Worm (Caenorhabditis elegans) whole organism, young adult: Measurements from ENCODE around the gene T25D3.3.
A peak's percentile ranks its signal among the peaks of the same experiment; 100 is the strongest.

Experiments
- C17E4.6 ChIP-seq: fragments of 200-800 bp; sonication (Bioruptor generic); IDR thresholded peaks from 2 replicates; pipeline ENCODE4 v1.3.6; 2022; ENCODE audit warnings: missing genetic modification reagents, missing genetic modification characterization, missing compliant biosample characterization
- F22D6.2 ChIP-seq: sonication (generic microtip); optimal IDR thresholded peaks from 2 replicates; lab custom pipeline; 2016; ENCODE audit warnings: mild to moderate bottlenecking, missing genetic modification characterization, missing compliant biosample characterization
- F49E8.2 ChIP-seq: sonication (generic microtip); optimal IDR thresholded peaks from 3 replicates; lab custom pipeline; 2017; ENCODE audit warnings: missing genetic modification characterization, mild to moderate bottlenecking, missing compliant biosample characterization, antibody characterized with exemption, moderate library complexity; ENCODE audit not compliant: insufficient read depth
- F52B5.7 ChIP-seq: sonication (generic microtip); optimal IDR thresholded peaks from 2 replicates; lab custom pipeline; 2016; ENCODE audit warnings: mild to moderate bottlenecking, missing genetic modification characterization, missing compliant biosample characterization
- F55B11.4 ChIP-seq: sonication (generic microtip); optimal IDR thresholded peaks from 2 replicates; lab custom pipeline; 2016; ENCODE audit warnings: missing compliant biosample characterization, missing genetic modification characterization, borderline replicate concordance; ENCODE audit not compliant: insufficient read depth
- Y53F4B.3 ChIP-seq: fragments of 200-800 bp; sonication (Bioruptor generic); IDR thresholded peaks from 2 replicates; pipeline ENCODE4 v1.3.6; 2022; ENCODE audit warnings: missing genetic modification reagents, missing genetic modification characterization, missing compliant biosample characterization
- Y79H2A.3 ChIP-seq: fragments of 200-800 bp; sonication (Bioruptor generic); conservative IDR thresholded peaks from 2 replicates; pipeline ENCODE4 v1.3.6; 2022; ENCODE audit warnings: missing genetic modification reagents, missing genetic modification characterization, missing compliant biosample characterization
- Y95B8A.8 ChIP-seq: fragments of 200-800 bp; sonication (Bioruptor generic); IDR thresholded peaks from 2 replicates; pipeline ENCODE4 v1.3.6; 2022; ENCODE audit warnings: missing genetic modification reagents, missing genetic modification characterization, missing compliant biosample characterization
- ZK185.1 ChIP-seq: sonication (generic microtip); optimal IDR thresholded peaks from 2 replicates; lab custom pipeline; 2016; ENCODE audit warnings: mild to moderate bottlenecking, missing genetic modification characterization, missing compliant biosample characterization; ENCODE audit not compliant: poor library complexity, severe bottlenecking
- atf-7 ChIP-seq: sonication (generic microtip); optimal IDR thresholded peaks from 2 replicates; lab custom pipeline; 2017; ENCODE audit warnings: mild to moderate bottlenecking, missing genetic modification characterization, missing compliant biosample characterization
- athp-1 ChIP-seq: sonication (generic microtip); optimal IDR thresholded peaks from 2 replicates; lab custom pipeline; 2017; ENCODE audit warnings: mild to moderate bottlenecking, missing genetic modification characterization, missing compliant biosample characterization
- bed-2 ChIP-seq: fragments of 200-800 bp; sonication (Bioruptor generic); IDR thresholded peaks from 2 replicates; pipeline ENCODE4 v1.3.6; 2022; ENCODE audit warnings: missing genetic modification reagents, missing genetic modification characterization, missing compliant biosample characterization
- cebp-1 ChIP-seq, 2 experiments: fragments of 200-800 bp in 1 of 2; sonication (Bioruptor generic) in 1 of 2; sonication (generic microtip) in 1 of 2; IDR thresholded peaks in 1 of 2; optimal IDR thresholded peaks in 1 of 2; 2 replicates each; pipeline versions ENCODE4 v1.3.6 to Lab custom; 2017 to 2022; ENCODE audit warnings: missing compliant biosample characterization in 2 of 2, missing genetic modification characterization in 2 of 2, mild to moderate bottlenecking in 1 of 2, missing genetic modification reagents in 1 of 2, moderate library complexity in 1 of 2
- ceh-40 ChIP-seq: fragments of 200-800 bp; sonication (Bioruptor generic); IDR thresholded peaks from 2 replicates; pipeline ENCODE4 v1.3.6; 2022; ENCODE audit warnings: missing genetic modification characterization, missing compliant biosample characterization
- gei-17 ChIP-seq: fragments of 200-800 bp; sonication (Bioruptor generic); optimal IDR thresholded peaks from 2 replicates; lab custom pipeline; 2018; ENCODE audit warnings: mild to moderate bottlenecking, missing genetic modification characterization, missing compliant biosample characterization
- hlh-12 ChIP-seq: sonication (generic microtip); optimal IDR thresholded peaks from 2 replicates; lab custom pipeline; 2016; ENCODE audit warnings: missing genetic modification characterization, missing compliant biosample characterization
- hmg-1.2 ChIP-seq: fragments of 200-800 bp; sonication (Bioruptor generic); IDR thresholded peaks from 2 replicates; pipeline ENCODE4 v1.3.6; 2022; ENCODE audit warnings: missing genetic modification reagents, missing genetic modification characterization, missing compliant biosample characterization
- hmg-20 ChIP-seq: fragments of 200-800 bp; sonication (Bioruptor generic); IDR thresholded peaks from 2 replicates; pipeline ENCODE4 v1.3.6; 2022; ENCODE audit warnings: missing genetic modification reagents, missing genetic modification characterization, missing compliant biosample characterization
- lir-1 ChIP-seq: fragments of 200-800 bp; sonication (Bioruptor generic); conservative IDR thresholded peaks from 2 replicates; pipeline ENCODE4 v1.3.6; 2022; ENCODE audit warnings: missing genetic modification reagents, missing genetic modification characterization, missing compliant biosample characterization
- madf-10 ChIP-seq: sonication (generic microtip); optimal IDR thresholded peaks from 2 replicates; lab custom pipeline; 2016; ENCODE audit warnings: mild to moderate bottlenecking, missing genetic modification characterization, missing compliant biosample characterization
- mcd-1 ChIP-seq: fragments of 200-800 bp; sonication (Bioruptor generic); IDR thresholded peaks from 2 replicates; pipeline ENCODE4 v1.3.6; 2022; ENCODE audit warnings: missing genetic modification reagents, missing genetic modification characterization, missing compliant biosample characterization
- mes-4 ChIP-seq: sonication (generic microtip); optimal IDR thresholded peaks from 2 replicates; lab custom pipeline; 2016; ENCODE audit warnings: missing genotype, missing genetic modification characterization, missing compliant biosample characterization
- nfyb-1 ChIP-seq: fragments of 200-800 bp; sonication (Bioruptor generic); IDR thresholded peaks from 2 replicates; pipeline ENCODE4 v1.3.6; 2022; ENCODE audit warnings: missing genetic modification reagents, missing genetic modification characterization, missing compliant biosample characterization
- nhr-120 ChIP-seq: fragments of 200-800 bp; sonication (Bioruptor generic); IDR thresholded peaks from 2 replicates; pipeline ENCODE4 v1.3.6; 2022; ENCODE audit warnings: missing genetic modification characterization, missing compliant biosample characterization
- nhr-80 ChIP-seq: sonication (generic microtip); optimal IDR thresholded peaks from 2 replicates; lab custom pipeline; 2016; ENCODE audit warnings: missing genetic modification characterization, missing compliant biosample characterization
- repo-1 ChIP-seq: sonication (generic microtip); optimal IDR thresholded peaks from 2 replicates; lab custom pipeline; 2017; ENCODE audit warnings: mild to moderate bottlenecking, missing genetic modification characterization, missing compliant biosample characterization
- rpc-1 ChIP-seq, 2 experiments: fragments of 150-350 bp in 1 of 2; sonication (generic microtip) in 1 of 2; optimal IDR thresholded peaks; 2 replicates each; lab custom pipeline; 2014 to 2018; ENCODE audit warnings: missing biosample characterization in 1 of 2, missing genetic modification characterization in 1 of 2, missing genetic modification reagents in 1 of 2, missing genotype in 1 of 2
- snpc-3.4 ChIP-seq: sonication (generic microtip); optimal IDR thresholded peaks from 2 replicates; lab custom pipeline; 2017; ENCODE audit warnings: missing genetic modification characterization, mild to moderate bottlenecking, missing compliant biosample characterization, antibody characterized with exemption, moderate library complexity, missing genotype, missing genetic modification reagents
- snpc-4 ChIP-seq, 5 experiments: fragments of 150-350 bp in 1 of 5; sonication (generic microtip) in 4 of 5; optimal IDR thresholded peaks; 2 replicates each; lab custom pipeline; 2014 to 2018; ENCODE audit warnings: missing genetic modification characterization in 5 of 5, missing biosample characterization in 3 of 5, antibody characterized with exemption in 2 of 5, mild to moderate bottlenecking in 2 of 5, missing compliant biosample characterization in 2 of 5, missing genotype in 2 of 5, moderate library complexity in 2 of 5, missing genetic modification reagents in 1 of 5
- somi-1 ChIP-seq: fragments of 200-800 bp; sonication (Bioruptor generic); optimal IDR thresholded peaks from 2 replicates; lab custom pipeline; 2018; ENCODE audit warnings: mild to moderate bottlenecking, missing genetic modification characterization, missing compliant biosample characterization
- tbp1 ChIP-seq: fragments of 200-800 bp; sonication (Bioruptor generic); optimal IDR thresholded peaks from 2 replicates; lab custom pipeline; 2018; ENCODE audit warnings: mild to moderate bottlenecking, missing genetic modification characterization, missing compliant biosample characterization
- unc-130 ChIP-seq: sonication (generic microtip); optimal IDR thresholded peaks from 2 replicates; lab custom pipeline; 2016; ENCODE audit warnings: missing genetic modification reagents, missing genetic modification characterization, missing compliant biosample characterization
- zim-3 ChIP-seq: sonication (generic microtip); optimal IDR thresholded peaks from 2 replicates; lab custom pipeline; 2017; ENCODE audit warnings: mild to moderate bottlenecking, missing genetic modification characterization, moderate library complexity, missing compliant biosample characterization
- ztf-22 ChIP-seq: fragments of 200-800 bp; sonication (Bioruptor generic); optimal IDR thresholded peaks from 2 replicates; lab custom pipeline; 2018; ENCODE audit warnings: mild to moderate bottlenecking, missing genetic modification characterization, moderate library complexity, missing compliant biosample characterization
- ztf-25 ChIP-seq: fragments of 200-800 bp; sonication (Bioruptor generic); IDR thresholded peaks from 2 replicates; pipeline ENCODE4 v1.3.6; 2022; ENCODE audit warnings: missing genetic modification reagents, missing genetic modification characterization, missing compliant biosample characterization
- ztf-3 ChIP-seq: fragments of 200-800 bp; sonication (Bioruptor generic); optimal IDR thresholded peaks from 2 replicates; lab custom pipeline; 2018; ENCODE audit warnings: mild to moderate bottlenecking, missing genetic modification characterization, missing compliant biosample characterization
- ztf-6 ChIP-seq: fragments of 200-800 bp; sonication (Bioruptor generic); IDR thresholded peaks from 2 replicates; pipeline ENCODE4 v1.3.6; 2022; ENCODE audit warnings: missing genetic modification reagents, missing genetic modification characterization, missing compliant biosample characterization

Gene T25D3.3

DNA sequence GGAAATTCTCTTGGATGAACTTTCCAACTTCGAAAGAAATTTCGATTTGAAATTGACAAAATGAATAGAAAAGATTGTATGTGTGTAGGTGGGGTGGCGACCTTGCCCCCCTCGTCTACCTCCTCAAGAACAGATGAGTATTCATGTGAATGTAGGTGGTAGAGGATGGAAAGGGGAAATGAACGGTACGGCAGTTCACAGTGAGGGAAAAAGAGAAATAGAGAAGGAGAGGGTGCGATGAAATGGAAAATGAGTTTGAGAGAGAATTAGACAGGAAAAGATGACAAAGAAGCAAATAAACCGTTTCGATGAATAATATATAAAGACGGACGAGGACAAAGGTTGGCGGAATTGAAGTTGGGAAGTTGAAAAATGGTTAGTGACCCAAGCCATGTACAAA, 30.4 kb upstream of the T25D3.3 start:
- TF ChIP-seq hmg-1.2 (GFP tag; lab: Robert Waterston, UW) (peak; percentile 33; the same call in 1 of the 2 replicates), hmg-20 (GFP tag; lab: Robert Waterston, UW) (no peak), ZK185.1 (tag; lab: Kevin White, UChicago) (no peak)
- TF ChIP-seq, all 124 proteins: peak for 1

DNA sequence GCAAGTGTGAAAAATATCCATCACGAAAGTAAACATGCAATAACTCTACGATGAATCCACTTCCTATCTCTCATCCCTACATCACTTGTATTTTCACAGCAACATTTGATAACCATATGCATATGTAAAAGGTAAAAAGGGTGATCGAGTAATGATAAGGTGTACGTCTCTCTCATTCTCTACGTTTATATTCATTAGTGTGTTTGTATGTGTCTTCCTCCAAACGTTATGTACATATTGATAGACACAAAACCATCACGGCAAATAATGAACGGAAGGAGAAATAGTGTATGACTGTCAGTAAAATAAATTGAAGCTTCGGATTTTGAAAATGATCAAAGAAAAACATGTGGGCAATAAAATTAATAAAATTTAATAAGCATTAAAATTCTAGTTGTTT, 29.9 kb upstream of the T25D3.3 start:
- TF ChIP-seq nhr-80 (tag; lab: Kevin White, UChicago) = peak; percentile 65
- no peak for TF ChIP-seq nfyb-1 (GFP tag; lab: Robert Waterston, UW)

DNA sequence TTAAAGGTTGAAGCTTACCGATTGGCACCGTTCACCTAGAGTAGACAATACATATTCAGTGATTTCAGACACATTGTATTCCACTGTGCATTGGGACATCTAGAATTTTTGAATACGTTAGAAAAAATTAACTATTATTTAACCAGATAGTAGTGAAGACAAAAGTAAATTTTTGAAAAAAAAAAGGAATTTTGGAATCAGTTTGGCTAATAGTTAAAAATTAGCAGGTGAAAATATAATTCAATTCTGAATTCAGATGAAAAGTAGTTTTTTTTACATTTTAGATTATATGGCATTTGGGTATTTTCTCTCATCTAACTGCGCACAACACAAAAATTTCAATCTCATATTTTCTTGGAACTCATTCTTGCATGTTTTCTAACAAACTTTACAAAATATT, 27.5 kb upstream of the T25D3.3 start, which contains the start of gene nmur-2:
TSS of gene nmur-2 (minus strand) at position 101 of the 400 bp plus-strand sequence.
- no peak for TF ChIP-seq tbp1 (GFP tag; lab: Kevin White, UChicago)
- TF ChIP-seq mcd-1 (GFP tag; lab: Robert Waterston, UW) = no peak
- no peak for TF ChIP-seq zim-3 (tag; lab: Kevin White, UChicago)
- TF ChIP-seq rpc-1 (optimal IDR thresholded peaks at IDR 0.05; lab: Kevin White, UChicago) = no peak
- no peak for TF ChIP-seq rpc-1 (tag; optimal IDR thresholded peaks at IDR 0.05; lab: Kevin White, UChicago)
- no peak for TF ChIP-seq Y79H2A.3 (GFP tag; lab: Robert Waterston, UW)
- no peak for TF ChIP-seq somi-1 (GFP tag; lab: Kevin White, UChicago)
- no peak for TF ChIP-seq snpc-3.4
- TF ChIP-seq C17E4.6 = no peak
- TF ChIP-seq Y95B8A.8 (GFP tag; lab: Robert Waterston, UW) = no peak
- TF ChIP-seq ztf-22 (GFP tag; lab: Kevin White, UChicago) = no peak
- no peak for TF ChIP-seq nhr-120 (GFP tag; lab: Robert Waterston, UW)
- TF ChIP-seq cebp-1 (GFP tag; IDR thresholded peaks at IDR 0.05; lab: Robert Waterston, UW) = no peak
- TF ChIP-seq cebp-1 (tag; optimal IDR thresholded peaks at IDR 0.05; lab: Kevin White, UChicago) = no peak
- no peak for TF ChIP-seq ztf-25 (GFP tag; lab: Robert Waterston, UW)
- no peak for TF ChIP-seq madf-10
- TF ChIP-seq repo-1 (tag; lab: Kevin White, UChicago) = no peak
- no peak for TF ChIP-seq ztf-6 (GFP tag; lab: Robert Waterston, UW)
- TF ChIP-seq bed-2 (GFP tag; lab: Robert Waterston, UW) = no peak
- TF ChIP-seq hmg-1.2 (GFP tag; lab: Robert Waterston, UW) = no peak

DNA sequence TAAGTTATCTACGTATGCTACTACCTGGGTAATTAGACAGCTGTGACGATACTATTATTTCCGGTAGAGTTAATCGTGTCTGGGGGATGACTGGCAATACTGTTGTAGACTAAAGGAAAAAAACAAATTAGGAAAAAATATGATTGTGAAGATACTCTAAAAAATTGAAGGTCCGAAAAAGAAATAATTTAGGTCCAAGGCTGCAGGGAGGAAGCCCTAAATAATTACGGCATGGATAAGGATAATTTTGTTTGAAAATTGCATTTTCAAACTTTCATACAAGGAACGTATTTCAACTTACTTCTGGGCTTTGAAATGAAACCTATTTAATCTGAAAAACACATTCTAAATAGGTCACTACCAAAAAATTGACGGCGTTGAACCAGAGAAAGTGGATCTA, 23.5 kb upstream of the T25D3.3 start, which contains the start of gene srd-3:
TSS of gene srd-3 (minus strand) at position 101 of the 400 bp plus-strand sequence.
- TF ChIP-seq Y53F4B.3 (GFP tag; lab: Robert Waterston, UW) = no peak
- TF ChIP-seq F52B5.7 = no peak
- TF ChIP-seq hmg-1.2 (GFP tag; lab: Robert Waterston, UW) = no peak
- TF ChIP-seq, all 124 proteins: peak for 0

DNA sequence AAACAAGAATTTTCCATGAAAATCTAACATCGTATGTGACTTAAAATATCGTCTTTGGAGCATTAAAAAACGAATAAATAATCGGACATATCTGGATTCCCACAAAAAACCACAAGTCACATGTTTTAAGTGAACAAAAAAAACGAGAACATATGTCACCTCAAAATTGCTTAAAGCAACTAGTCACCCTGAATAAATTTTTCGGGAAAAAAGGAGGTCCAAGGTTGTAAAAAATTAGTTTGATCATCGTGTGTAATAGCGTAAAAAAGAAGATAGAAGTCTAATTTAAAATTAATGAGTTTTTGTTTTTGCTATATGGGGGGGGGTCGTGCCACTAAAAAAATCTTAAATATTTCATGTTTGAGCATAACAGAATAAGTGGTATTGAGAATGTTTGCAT, 22.6 kb upstream of the T25D3.3 start:
- no peak for TF ChIP-seq hlh-12
- no peak for TF ChIP-seq lir-1 (GFP tag; lab: Robert Waterston, UW)
- TF ChIP-seq mes-4 = no peak
- TF ChIP-seq snpc-4 (GFP tag; optimal IDR thresholded peaks at IDR 0.05; lab: Kevin White, UChicago) = no peak
- no peak for TF ChIP-seq snpc-4 (tag; optimal IDR thresholded peaks at IDR 0.05; lab: Kevin White, UChicago)
- TF ChIP-seq atf-7 = no peak
- no peak for TF ChIP-seq repo-1 (tag; lab: Kevin White, UChicago)
- no peak for TF ChIP-seq hmg-1.2 (GFP tag; lab: Robert Waterston, UW)
- TF ChIP-seq F49E8.2 (tag; lab: Kevin White, UChicago) = no peak
- no peak for TF ChIP-seq F22D6.2 (tag; lab: Kevin White, UChicago)
- no peak for TF ChIP-seq ceh-40
- no peak for TF ChIP-seq ztf-6 (GFP tag; lab: Robert Waterston, UW)
- TF ChIP-seq athp-1 (tag; lab: Kevin White, UChicago) = no peak
- TF ChIP-seq F55B11.4 = no peak
- no peak for TF ChIP-seq hmg-20 (GFP tag; lab: Robert Waterston, UW)
- TF ChIP-seq ztf-3 (GFP tag; lab: Kevin White, UChicago) = no peak
- no peak for TF ChIP-seq gei-17
- TF ChIP-seq unc-130 (GFP tag; lab: Kevin White, UChicago) = no peak
